Fruit fly (Drosophila melanogaster): Measurements from ENCODE around the gene Spn88Ea.

Gene Spn88Ea

dm6 chr3R:15206273-15206672, at the start of gene Spn88Ea:
Gene Spn88Ea (minus strand): TSS chr3R:15206447.
- TF ChIP-seq Rel (GFP tag; optimal IDR thresholded peaks at IDR 0.05) (no peak), Rel (tag; optimal IDR thresholded peaks at IDR 0.05) (peak; percentile 68), br (GFP tag; optimal IDR thresholded peaks at IDR 0.05) (peak; percentile 8), brk (GFP tag; optimal IDR thresholded peaks at IDR 0.05) (no peak), HLH106 (tag; optimal IDR thresholded peaks at IDR 0.05) (peak; percentile 3), Sp1 (GFP tag; optimal IDR thresholded peaks at IDR 0.05) (peak; percentile 2), Vsx2 (GFP tag; optimal IDR thresholded peaks at IDR 0.05; ENCODE audit: partially characterized antibody) (peak; percentile 66), Hr78 (GFP tag; optimal IDR thresholded peaks at IDR 0.05) (no peak), CG32264 (GFP tag; optimal IDR thresholded peaks at IDR 0.05) (no peak), woc (GFP tag; optimal IDR thresholded peaks at IDR 0.05) (peak; percentile 50), foxo (GFP tag; optimal IDR thresholded peaks at IDR 0.05) (no peak), sv (GFP tag; optimal IDR thresholded peaks at IDR 0.05) (no peak), lola (GFP tag; optimal IDR thresholded peaks at IDR 0.05) (no peak)

DNA sequence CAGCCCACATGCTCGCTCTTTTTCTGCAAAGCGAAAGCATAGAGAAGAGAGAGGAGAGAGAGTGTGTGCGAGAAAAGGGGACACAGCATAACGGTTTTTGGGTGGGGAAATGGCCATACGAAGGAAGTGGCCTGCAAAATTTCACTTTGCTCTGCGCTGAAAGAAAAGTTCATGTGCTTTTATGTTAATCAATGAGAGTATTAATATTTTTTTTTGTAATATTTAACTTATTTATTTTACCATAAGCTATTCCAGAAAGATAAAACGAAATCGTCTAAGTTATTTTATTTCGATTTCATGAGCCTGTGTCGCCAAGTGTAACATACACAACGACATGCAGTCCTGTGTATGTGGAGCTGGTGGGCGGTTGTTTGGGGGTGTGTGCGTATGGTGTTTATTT, 44.2 kb upstream of the Spn88Ea start:
- TF ChIP-seq Dif (GFP tag; optimal IDR thresholded peaks at IDR 0.05; ENCODE audit: partially characterized antibody), result peak; percentile 11
- TF ChIP-seq Hr83 (GFP tag; optimal IDR thresholded peaks at IDR 0.05; ENCODE audit: poor library complexity, severe bottlenecking), result no peak
- no peak for TF ChIP-seq CG32264 (GFP tag; optimal IDR thresholded peaks at IDR 0.05)
- no peak for TF ChIP-seq dl (GFP tag; optimal IDR thresholded peaks at IDR 0.05; ENCODE audit: insufficient read depth in 1 of 2, partially characterized antibody in 2 of 2)
- TF ChIP-seq usp (GFP tag; optimal IDR thresholded peaks at IDR 0.05), result no peak
- peak; percentile 30 for TF ChIP-seq sv (GFP tag; optimal IDR thresholded peaks at IDR 0.05)
- TF ChIP-seq fru (GFP tag; optimal IDR thresholded peaks at IDR 0.05), result peak; percentile 60
- no peak for TF ChIP-seq CrebA (GFP tag; optimal IDR thresholded peaks at IDR 0.05; ENCODE audit: borderline replicate concordance)
- TF ChIP-seq woc (GFP tag; optimal IDR thresholded peaks at IDR 0.05), result no peak
- no peak for TF ChIP-seq brk (GFP tag; optimal IDR thresholded peaks at IDR 0.05)
- no peak for TF ChIP-seq Vsx2 (GFP tag; optimal IDR thresholded peaks at IDR 0.05; ENCODE audit: partially characterized antibody)
- TF ChIP-seq CG9705 (GFP tag; optimal IDR thresholded peaks at IDR 0.05), result no peak
- peak; percentile 55 for TF ChIP-seq OdsH (GFP tag; optimal IDR thresholded peaks at IDR 0.05)
- TF ChIP-seq Rel (GFP tag; optimal IDR thresholded peaks at IDR 0.05), result no peak
- no peak for TF ChIP-seq Rel (tag; optimal IDR thresholded peaks at IDR 0.05)
- TF ChIP-seq Abd-B (GFP tag; optimal IDR thresholded peaks at IDR 0.05), result no peak
- peak; percentile 61 for TF ChIP-seq HLH106 (tag; optimal IDR thresholded peaks at IDR 0.05)
- TF ChIP-seq jim (GFP tag; optimal IDR thresholded peaks at IDR 0.05), result no peak
- TF ChIP-seq br (GFP tag; optimal IDR thresholded peaks at IDR 0.05), result peak; percentile 14
- TF ChIP-seq Mio (GFP tag; optimal IDR thresholded peaks at IDR 0.05), result no peak
- no peak for TF ChIP-seq Hnf4 (GFP tag; optimal IDR thresholded peaks at IDR 0.05)
- TF ChIP-seq psq (GFP tag; optimal IDR thresholded peaks at IDR 0.05), result peak; percentile 61
- no peak for TF ChIP-seq h (GFP tag; optimal IDR thresholded peaks at IDR 0.05)
- TF ChIP-seq N (GFP tag; optimal IDR thresholded peaks at IDR 0.05), result no peak
- no peak for TF ChIP-seq Jra (GFP tag; optimal IDR thresholded peaks at IDR 0.05)
- no peak for TF ChIP-seq Dfd (GFP tag; optimal IDR thresholded peaks at IDR 0.05)
- TF ChIP-seq pan (optimal IDR thresholded peaks at IDR 0.05), result no peak
- no peak for TF ChIP-seq Sp1 (GFP tag; optimal IDR thresholded peaks at IDR 0.05)
- no peak for TF ChIP-seq dsf (GFP tag; optimal IDR thresholded peaks at IDR 0.05; ENCODE audit: borderline replicate concordance)
- TF ChIP-seq Myc (optimal IDR thresholded peaks at IDR 0.05), result no peak
- TF ChIP-seq Hr78 (GFP tag; optimal IDR thresholded peaks at IDR 0.05), result no peak
- no peak for TF ChIP-seq GATAd (GFP tag; optimal IDR thresholded peaks at IDR 0.05)
- TF ChIP-seq ey (GFP tag; optimal IDR thresholded peaks at IDR 0.05), result peak; percentile 37
- TF ChIP-seq lola (GFP tag; optimal IDR thresholded peaks at IDR 0.05), result no peak
- no peak for TF ChIP-seq dmrt93B (GFP tag; optimal IDR thresholded peaks at IDR 0.05)
- TF ChIP-seq foxo (GFP tag; optimal IDR thresholded peaks at IDR 0.05), result no peak
- TF ChIP-seq tai (GFP tag; optimal IDR thresholded peaks at IDR 0.05), result no peak
- TF ChIP-seq rgr (GFP tag; optimal IDR thresholded peaks at IDR 0.05), result no peak
- TF ChIP-seq sage (GFP tag; optimal IDR thresholded peaks at IDR 0.05), result no peak

DNA sequence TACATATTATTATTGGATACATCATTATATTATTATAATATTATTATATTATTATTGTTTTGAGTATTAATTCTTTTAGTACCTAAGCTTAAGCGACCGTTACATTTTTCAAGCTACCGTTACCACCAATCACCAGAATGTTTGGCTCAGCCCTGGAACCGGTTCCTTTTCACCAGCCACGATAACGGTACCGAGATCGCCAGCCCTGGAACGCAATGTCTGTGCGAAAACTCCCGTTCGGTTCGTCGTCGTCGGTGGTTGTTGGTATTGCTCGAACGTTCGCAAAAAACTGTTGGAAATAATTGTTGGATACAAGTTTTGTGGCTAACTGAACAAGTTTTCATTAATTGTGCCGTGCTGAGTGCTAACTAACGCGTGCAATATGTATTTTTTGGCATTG, 43.5 kb upstream of the Spn88Ea start, which contains the start of gene CG42404:
TSS of gene CG42404 (plus strand) at position 360 of the 400 bp plus-strand sequence.
- TF ChIP-seq Hnf4 (GFP tag; optimal IDR thresholded peaks at IDR 0.05), result no peak
- TF ChIP-seq sage (GFP tag; optimal IDR thresholded peaks at IDR 0.05), result no peak
- TF ChIP-seq Rel (GFP tag; optimal IDR thresholded peaks at IDR 0.05), result no peak
- no peak for TF ChIP-seq Rel (tag; optimal IDR thresholded peaks at IDR 0.05)
- no peak for TF ChIP-seq Abd-B (GFP tag; optimal IDR thresholded peaks at IDR 0.05)
- no peak for TF ChIP-seq fru (GFP tag; optimal IDR thresholded peaks at IDR 0.05)
- TF ChIP-seq dsf (GFP tag; optimal IDR thresholded peaks at IDR 0.05; ENCODE audit: borderline replicate concordance), result no peak
